Worm (Caenorhabditis elegans): ENCODE measurements around the gene EEED8.15.
A peak's percentile ranks its signal among the peaks of the same experiment; 100 is the strongest.

Gene EEED8.15

DNA sequence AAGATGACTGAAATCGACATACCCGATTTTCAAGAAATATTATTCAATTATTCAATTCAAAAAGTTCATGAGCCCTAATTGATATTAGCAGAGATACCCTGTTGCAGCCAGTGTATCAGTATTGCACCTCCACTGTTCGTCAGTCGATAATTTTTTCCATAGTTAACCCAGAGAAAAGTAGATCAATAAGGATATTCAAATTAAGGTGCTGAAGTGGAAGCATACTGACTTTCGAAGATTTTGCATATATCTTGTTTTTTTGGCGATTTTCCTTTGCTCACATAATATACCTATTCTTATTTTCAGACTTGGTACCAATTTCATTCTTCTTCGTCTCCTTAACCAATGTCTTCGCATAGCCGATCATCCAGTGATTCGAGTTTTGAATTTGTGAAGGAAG lies at the start of gene EEED8.15:
Gene EEED8.15, plus strand, starts transcription at position 301 of the 400 bp plus-strand sequence.
- TF ChIP-seq M03D4.4 (tag; optimal IDR thresholded peaks at IDR 0.05) (no peak), sptf-1 (tag; optimal IDR thresholded peaks at IDR 0.05) (no peak), flh-1 (GFP tag; optimal IDR thresholded peaks at IDR 0.05) (no peak), lsy-2 (tag; optimal IDR thresholded peaks at IDR 0.05) (no peak), tbx-8 (GFP tag; optimal IDR thresholded peaks at IDR 0.05) (no peak), lin-32 (GFP tag; optimal IDR thresholded peaks at IDR 0.05) (no peak), ceh-43 (GFP tag; optimal IDR thresholded peaks at IDR 0.05) (no peak)

DNA sequence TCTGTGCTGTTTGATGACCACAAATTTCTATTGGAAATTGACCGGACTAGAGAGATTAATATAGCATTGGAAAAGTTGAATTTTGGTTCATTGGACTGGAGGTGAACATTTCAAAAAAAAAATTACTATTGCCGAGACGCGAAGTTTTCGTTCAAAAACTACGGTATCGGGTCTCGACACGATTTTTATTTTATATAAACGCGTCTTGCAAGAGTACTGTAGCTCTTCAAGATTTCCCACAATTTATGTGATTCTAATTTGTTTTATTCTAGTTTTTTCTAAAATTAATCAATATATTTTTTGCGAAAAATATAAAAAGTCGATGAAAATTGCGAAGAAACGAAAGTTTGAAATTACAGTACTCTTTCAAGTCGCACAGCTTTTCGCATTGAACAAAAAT lies 48.4 kb upstream of the EEED8.15 start, which contains the start of gene F09E5.12:
Gene F09E5.12, minus strand, starts transcription at position 101 of the 400 bp plus-strand sequence.
- TF ChIP-seq mep-1 (tag; optimal IDR thresholded peaks at IDR 0.05) (no peak), ceh-43 (GFP tag; optimal IDR thresholded peaks at IDR 0.05) (no peak), unc-120 (tag; optimal IDR thresholded peaks at IDR 0.05; ENCODE audit: poor library complexity, severe bottlenecking) (no peak)

DNA sequence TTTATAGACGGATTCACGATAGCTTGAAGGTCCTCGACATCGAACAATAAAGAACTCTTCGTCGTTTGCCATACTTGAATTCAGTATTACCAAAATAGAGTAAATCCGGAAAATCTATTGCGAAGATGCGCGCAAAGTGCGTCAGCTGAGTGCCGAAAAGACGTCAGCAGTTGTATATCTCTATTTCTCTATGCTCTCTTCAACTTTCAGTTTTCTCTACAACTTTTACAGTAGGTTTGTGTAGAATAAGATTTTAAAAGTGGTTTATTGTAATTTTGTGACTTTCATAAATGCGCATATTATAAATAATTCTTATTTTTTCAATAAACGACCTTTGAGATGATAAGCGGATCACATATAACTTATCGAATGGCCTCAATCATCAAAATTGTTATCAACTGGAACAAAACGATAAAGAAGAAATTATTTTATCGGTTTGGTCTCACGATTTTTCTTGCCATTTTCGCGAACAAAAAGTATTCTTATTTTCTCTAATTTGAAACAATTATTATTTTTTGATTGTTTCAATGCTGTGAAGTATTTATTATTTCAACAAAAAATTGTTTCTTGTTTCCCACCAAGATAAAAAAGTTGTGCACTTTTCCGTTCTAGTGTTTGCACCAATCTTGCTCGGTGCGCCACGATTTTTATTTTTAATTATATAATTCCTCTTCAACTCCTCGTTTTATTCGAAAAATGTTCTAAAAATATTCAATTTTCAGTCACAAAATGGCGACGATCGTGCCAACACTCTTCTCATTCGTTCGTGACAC lies 45.6 kb upstream of the EEED8.15 start, which contains the start of the genes agt-2 and F09E5.3:
Gene agt-2, minus strand, starts transcription at position 553 of the 773 bp plus-strand sequence.
Gene F09E5.3, plus strand, starts transcription at position 723 of the 773 bp plus-strand sequence.
- TF ChIP-seq elt-1 (tag; optimal IDR thresholded peaks at IDR 0.05; ENCODE audit: borderline replicate concordance, insufficient read depth) (no peak), ces-1 (GFP tag; optimal IDR thresholded peaks at IDR 0.05) (peak; percentile 74), sem-2 (GFP tag; optimal IDR thresholded peaks at IDR 0.05) (no peak), elt-3 (tag; optimal IDR thresholded peaks at IDR 0.05) (no peak), lin-13 (tag; optimal IDR thresholded peaks at IDR 0.05) (peak; percentile 90), nhr-237 (tag; optimal IDR thresholded peaks at IDR 0.05) (peak; percentile 77), drap-1 (GFP tag; optimal IDR thresholded peaks at IDR 0.05) (peak; percentile 53), unc-39 (tag; optimal IDR thresholded peaks at IDR 0.05) (no peak), lsy-2 (tag; optimal IDR thresholded peaks at IDR 0.05) (peak; percentile 89), ceh-83 (GFP tag; optimal IDR thresholded peaks at IDR 0.05) (peak; percentile 47), lin-32 (GFP tag; optimal IDR thresholded peaks at IDR 0.05) (no peak), unc-120 (tag; optimal IDR thresholded peaks at IDR 0.05; ENCODE audit: poor library complexity, severe bottlenecking) (no peak), cnd-1 (tag; optimal IDR thresholded peaks at IDR 0.05) (peak; percentile 36), unc-62 (GFP tag; optimal IDR thresholded peaks at IDR 0.05) (peak; percentile 26), sptf-1 (tag; optimal IDR thresholded peaks at IDR 0.05) (peak; percentile 71), ceh-43 (GFP tag; optimal IDR thresholded peaks at IDR 0.05) (no peak), mab-5 (tag; optimal IDR thresholded peaks at IDR 0.05) (no peak), nhr-28 (tag; optimal IDR thresholded peaks at IDR 0.05) (no peak), snpc-4 (tag; optimal IDR thresholded peaks at IDR 0.05) (no peak), flh-1 (GFP tag; optimal IDR thresholded peaks at IDR 0.05) (no peak), ztf-11 (tag; optimal IDR thresholded peaks at IDR 0.05) (peak; percentile 53), nhr-76 (tag; optimal IDR thresholded peaks at IDR 0.05) (no peak), ceh-39 (tag; optimal IDR thresholded peaks at IDR 0.05) (peak; percentile 68), bed-3 (GFP tag; optimal IDR thresholded peaks at IDR 0.05) (no peak), nhr-2 (tag; optimal IDR thresholded peaks at IDR 0.05) (peak; percentile 13), mls-2 (tag; optimal IDR thresholded peaks at IDR 0.05) (peak; percentile 17), nhr-12 (tag; optimal IDR thresholded peaks at IDR 0.05) (no peak), blmp-1 (tag; optimal IDR thresholded peaks at IDR 0.05) (peak; percentile 3), tbx-8 (GFP tag; optimal IDR thresholded peaks at IDR 0.05) (no peak), M03D4.4 (tag; optimal IDR thresholded peaks at IDR 0.05) (peak; percentile 9), pha-4 (tag; optimal IDR thresholded peaks at IDR 0.05) (peak; percentile 95), hlh-1 (tag; optimal IDR thresholded peaks at IDR 0.05) (peak; percentile 37), zip-8 (tag; optimal IDR thresholded peaks at IDR 0.05) (no peak), mep-1 (tag; optimal IDR thresholded peaks at IDR 0.05) (peak; percentile 90), ham-2 (GFP tag; optimal IDR thresholded peaks at IDR 0.05) (no peak)
